Worm (Caenorhabditis elegans): ENCODE results near the gene F10E7.5.

DNA sequence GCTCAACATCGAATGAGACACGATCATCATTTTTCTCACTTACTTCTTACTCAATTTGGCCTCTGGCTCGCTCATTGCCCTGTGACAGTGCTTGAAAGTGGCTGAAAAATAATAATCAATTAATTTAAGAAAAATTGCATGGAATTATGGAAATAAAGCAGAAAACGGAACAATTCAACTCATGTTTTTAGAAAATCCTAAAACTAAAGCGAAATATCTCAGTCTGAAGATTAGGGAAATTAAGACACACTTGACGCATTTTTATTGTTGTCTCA, 39.5 kb upstream of the F10E7.5 start, which contains the start of gene kars-1:
- no peak for TF ChIP-seq ztf-6 (GFP tag; IDR thresholded peaks at IDR 0.05)
- no peak for TF ChIP-seq egl-44 (GFP tag; IDR thresholded peaks at IDR 0.05)

Data from whole organism, young adult.